Worm (Caenorhabditis elegans) whole organism, mixed stage, embryonic: ENCODE results near the gene acp-2.
A peak's percentile ranks its signal among the peaks of the same experiment; 100 is the strongest.

Source experiments
- M03D4.4 ChIP-seq: sonication (generic microtip); optimal IDR thresholded peaks from 2 replicates; lab custom pipeline; 2017; ENCODE audit warnings: mild to moderate bottlenecking, missing genetic modification characterization, missing compliant biosample characterization
- bed-3 ChIP-seq: fragments of 200-800 bp; sonication (Bioruptor generic); optimal IDR thresholded peaks from 3 replicates; lab custom pipeline; 2018; ENCODE audit warnings: mild to moderate bottlenecking, missing genetic modification characterization, moderate library complexity, missing compliant biosample characterization
- blmp-1 ChIP-seq: fragments of 150-350 bp; optimal IDR thresholded peaks from 2 replicates; lab custom pipeline; 2014; ENCODE audit warnings: missing biosample characterization, missing genetic modification characterization
- ceh-39 ChIP-seq: fragments of 150-350 bp; optimal IDR thresholded peaks from 2 replicates; lab custom pipeline; 2014; ENCODE audit warnings: missing biosample characterization, missing genetic modification characterization
- ceh-43 ChIP-seq: fragments of 200-800 bp; sonication (Bioruptor generic); optimal IDR thresholded peaks from 2 replicates; lab custom pipeline; 2018; ENCODE audit warnings: mild to moderate bottlenecking, missing genetic modification characterization, moderate library complexity, missing compliant biosample characterization
- ceh-83 ChIP-seq: fragments of 200-800 bp; sonication (Bioruptor generic); optimal IDR thresholded peaks from 2 replicates; lab custom pipeline; 2018; ENCODE audit warnings: mild to moderate bottlenecking, missing genetic modification characterization, missing compliant biosample characterization
- ces-1 ChIP-seq: fragments of 150-350 bp; optimal IDR thresholded peaks from 2 replicates; lab custom pipeline; 2014; ENCODE audit warnings: missing biosample characterization, missing genetic modification reagents, missing genetic modification characterization
- cnd-1 ChIP-seq: fragments of 200-800 bp; sonication (Bioruptor generic); optimal IDR thresholded peaks from 2 replicates; lab custom pipeline; 2018; ENCODE audit warnings: mild to moderate bottlenecking, missing genetic modification characterization, missing compliant biosample characterization
- elt-1 ChIP-seq: sonication (generic microtip); optimal IDR thresholded peaks from 2 replicates; lab custom pipeline; 2017; ENCODE audit warnings: missing genetic modification characterization, mild to moderate bottlenecking, missing compliant biosample characterization, antibody characterized with exemption, moderate library complexity, borderline replicate concordance; ENCODE audit not compliant: insufficient read depth
- elt-3 ChIP-seq: fragments of 150-350 bp; optimal IDR thresholded peaks from 2 replicates; lab custom pipeline; 2014; ENCODE audit warnings: missing biosample characterization, missing genetic modification characterization
- ham-2 ChIP-seq: fragments of 200-800 bp; sonication (Bioruptor generic); optimal IDR thresholded peaks from 2 replicates; lab custom pipeline; 2018; ENCODE audit warnings: mild to moderate bottlenecking, missing genetic modification characterization, missing compliant biosample characterization
- lin-13 ChIP-seq: fragments of 150-350 bp; optimal IDR thresholded peaks from 2 replicates; lab custom pipeline; 2014; ENCODE audit warnings: missing biosample characterization, missing genetic modification characterization
- lsy-2 ChIP-seq: fragments of 150-350 bp; optimal IDR thresholded peaks from 2 replicates; lab custom pipeline; 2014; ENCODE audit warnings: missing biosample characterization, missing genetic modification characterization
- mab-5 ChIP-seq: fragments of 150-350 bp; optimal IDR thresholded peaks from 2 replicates; lab custom pipeline; 2014; ENCODE audit warnings: missing biosample characterization, missing genetic modification characterization
- mep-1 ChIP-seq: fragments of 150-350 bp; optimal IDR thresholded peaks from 2 replicates; lab custom pipeline; 2017; ENCODE audit warnings: missing biosample characterization, missing genetic modification reagents, missing genetic modification characterization, inconsistent platforms
- mls-2 ChIP-seq: sonication (generic microtip); optimal IDR thresholded peaks from 2 replicates; lab custom pipeline; 2016; ENCODE audit warnings: mild to moderate bottlenecking, missing genetic modification characterization, moderate library complexity, missing compliant biosample characterization
- nhr-12 ChIP-seq: fragments of 150-350 bp; optimal IDR thresholded peaks from 2 replicates; lab custom pipeline; 2014; ENCODE audit warnings: missing biosample characterization, missing genetic modification characterization
- nhr-2 ChIP-seq: fragments of 150-350 bp; optimal IDR thresholded peaks from 2 replicates; lab custom pipeline; 2014; ENCODE audit warnings: missing biosample characterization, missing genetic modification characterization
- nhr-76 ChIP-seq: sonication (generic microtip); optimal IDR thresholded peaks from 2 replicates; lab custom pipeline; 2017; ENCODE audit warnings: missing biosample characterization, missing genetic modification characterization
- pha-4 ChIP-seq: fragments of 150-350 bp; optimal IDR thresholded peaks from 2 replicates; lab custom pipeline; 2018; ENCODE audit warnings: missing biosample characterization, missing genetic modification reagents, missing genetic modification characterization
- snpc-4 ChIP-seq: fragments of 150-350 bp; optimal IDR thresholded peaks from 2 replicates; lab custom pipeline; 2014; ENCODE audit warnings: missing biosample characterization, missing genetic modification characterization
- sptf-1 ChIP-seq: sonication (generic microtip); optimal IDR thresholded peaks from 2 replicates; lab custom pipeline; 2017; ENCODE audit warnings: mild to moderate bottlenecking, missing genetic modification characterization, moderate library complexity, missing compliant biosample characterization
- tbx-8 ChIP-seq: fragments of 200-800 bp; sonication (Bioruptor generic); optimal IDR thresholded peaks from 2 replicates; lab custom pipeline; 2018; ENCODE audit warnings: mild to moderate bottlenecking, missing genetic modification characterization, moderate library complexity, missing compliant biosample characterization
- unc-120 ChIP-seq: sonication (generic microtip); optimal IDR thresholded peaks from 2 replicates; lab custom pipeline; 2017; ENCODE audit warnings: missing genetic modification characterization, missing compliant biosample characterization; ENCODE audit not compliant: poor library complexity, severe bottlenecking
- unc-39 ChIP-seq: fragments of 150-350 bp; optimal IDR thresholded peaks from 2 replicates; lab custom pipeline; 2014; ENCODE audit warnings: missing biosample characterization, missing genetic modification characterization
- unc-62 ChIP-seq: fragments of 150-350 bp; optimal IDR thresholded peaks from 2 replicates; lab custom pipeline; 2014; ENCODE audit warnings: missing biosample characterization, missing genetic modification reagents, missing genetic modification characterization
- zip-8 ChIP-seq: fragments of 150-350 bp; optimal IDR thresholded peaks from 2 replicates; lab custom pipeline; 2014; ENCODE audit warnings: missing biosample characterization, missing genetic modification characterization

The acp-2 gene

ce11 chrII:8411002-8411401 is 20.9 kb downstream of the acp-2 start:
- peak; percentile 84 for TF ChIP-seq elt-1 (tag; lab: Kevin White, UChicago)
- TF ChIP-seq ces-1, result no peak
- TF ChIP-seq ceh-43, result no peak
- peak; percentile 7 for TF ChIP-seq blmp-1 (tag; lab: Kevin White, UChicago)
- no peak for TF ChIP-seq cnd-1 (tag; lab: Kevin White, UChicago)
- peak; percentile 77 for TF ChIP-seq zip-8 (tag; lab: Kevin White, UChicago)

ce11 chrII:8409538-8409937 is 22.3 kb downstream of the acp-2 start:
- TF ChIP-seq mls-2 (tag; lab: Kevin White, UChicago) (no peak), unc-39 (tag; lab: Kevin White, UChicago) (no peak), lsy-2 (tag; lab: Kevin White, UChicago) (no peak), unc-62 (GFP tag; lab: Kevin White, UChicago) (no peak), mab-5 (tag; lab: Kevin White, UChicago) (no peak), bed-3 (no peak), nhr-2 (no peak), ceh-43 (no peak), ceh-83 (GFP tag; lab: Kevin White, UChicago) (no peak), nhr-76 (tag; lab: Kevin White, UChicago) (no peak), M03D4.4 (tag; lab: Kevin White, UChicago) (no peak), ces-1 (no peak), unc-120 (no peak)

- no peak for TF ChIP-seq bed-3
- no peak for TF ChIP-seq nhr-12 (tag; lab: Kevin White, UChicago)
- TF ChIP-seq pha-4 (tag; lab: Kevin White, UChicago), result no peak
- no peak for TF ChIP-seq sptf-1
- no peak for TF ChIP-seq ham-2
- no peak for TF ChIP-seq cnd-1 (tag; lab: Kevin White, UChicago)
- no peak for TF ChIP-seq ceh-39 (tag; lab: Kevin White, UChicago)
- TF ChIP-seq blmp-1 (tag; lab: Kevin White, UChicago), result no peak
- no peak for TF ChIP-seq elt-3 (tag; lab: Kevin White, UChicago)
- TF ChIP-seq mab-5 (tag; lab: Kevin White, UChicago), result no peak
- no peak for TF ChIP-seq lsy-2 (tag; lab: Kevin White, UChicago)
- TF ChIP-seq unc-39 (tag; lab: Kevin White, UChicago), result no peak
These were observed 24.4 kb downstream of the acp-2 start, which contains the start of gene sra-13 for ce11 chrII:8407491-8407890. TSS of gene sra-13 (plus strand) at chrII:8407685.

- no peak for TF ChIP-seq blmp-1 (tag; lab: Kevin White, UChicago)
- no peak for TF ChIP-seq nhr-2
- no peak for TF ChIP-seq elt-1 (tag; lab: Kevin White, UChicago)
- no peak for TF ChIP-seq unc-62 (GFP tag; lab: Kevin White, UChicago)
- no peak for TF ChIP-seq ceh-39 (tag; lab: Kevin White, UChicago)
- TF ChIP-seq zip-8 (tag; lab: Kevin White, UChicago), result no peak
- no peak for TF ChIP-seq unc-39 (tag; lab: Kevin White, UChicago)
- TF ChIP-seq mls-2 (tag; lab: Kevin White, UChicago), result no peak
- no peak for TF ChIP-seq pha-4 (tag; lab: Kevin White, UChicago)
These were observed 26.6 kb downstream of the acp-2 start, which contains the start of gene ubc-24 for ce11 chrII:8405303-8405702. TSS of gene ubc-24 (plus strand) at chrII:8405603.

ce11 chrII:8404748-8405147 is 27.1 kb downstream of the acp-2 start, which contains the start of gene skpo-1:
TSS of gene skpo-1 (minus strand) at chrII:8404848.
- TF ChIP-seq mep-1 (no peak), snpc-4 (tag; lab: Kevin White, UChicago) (no peak), pha-4 (tag; lab: Kevin White, UChicago) (no peak), tbx-8 (no peak), lin-13 (tag; lab: Kevin White, UChicago) (no peak)

ce11 chrII:8399997-8400396 is 31.9 kb downstream of the acp-2 start:
- peak; percentile 70 for TF ChIP-seq zip-8 (tag; lab: Kevin White, UChicago)
- TF ChIP-seq unc-62 (GFP tag; lab: Kevin White, UChicago), result peak; percentile 40
- no peak for TF ChIP-seq elt-1 (tag; lab: Kevin White, UChicago)

- no peak for TF ChIP-seq tbx-8
These were observed 32.8 kb downstream of the acp-2 start, which contains the start of gene dod-23 for ce11 chrII:8399064-8399463. TSS of gene dod-23 (minus strand) at chrII:8399164.
